ENCODE assay signal across 1 fruit fly cellular context in genomic region chr3L:20923030-20923591, dm6.
TF ChIP-seq lines count a peak whose summit lies in the region.

No protein-coding gene starts in this region.

TF ChIP-seq in whole organism, embryonic, 481 proteins besides CTCF, POLR2A, EP300 and RAD21 (continued from another document and continues in another):
- TF ChIP-seq Ets97D (GFP tag; optimal IDR thresholded peaks at IDR 0.05; lab: Kevin White, UChicago) (no peak), cas (GFP tag; IDR thresholded peaks at IDR 0.05; lab: Robert Waterston, UW) (no peak), Jarid2 (GFP tag; optimal IDR thresholded peaks at IDR 0.05; lab: Kevin White, UChicago) (no peak), schlank (tag; optimal IDR thresholded peaks at IDR 0.05; lab: Kevin White, UChicago) (no peak), E2f1 (GFP tag; IDR thresholded peaks at IDR 0.05; lab: Robert Waterston, UW) (no peak), CkIIα-i1 (GFP tag; IDR thresholded peaks at IDR 0.05; lab: Robert Waterston, UW) (no peak), CG7987 (GFP tag; optimal IDR thresholded peaks at IDR 0.05; lab: Kevin White, UChicago) (no peak), Hr39 (optimal IDR thresholded peaks at IDR 0.05; lab: Kevin White, UChicago) (no peak), toy (GFP tag; IDR thresholded peaks at IDR 0.05; lab: Robert Waterston, UW) (no peak), kah (GFP tag; optimal IDR thresholded peaks at IDR 0.05; lab: Kevin White, UChicago) (no peak), CG43689 (GFP tag; IDR thresholded peaks at IDR 0.05; lab: Robert Waterston, UW) (no peak), eve (GFP tag; optimal IDR thresholded peaks at IDR 0.05; lab: Kevin White, UChicago) (no peak), jumu (GFP tag; optimal IDR thresholded peaks at IDR 0.05; lab: Kevin White, UChicago) (no peak), CG6254 (GFP tag; optimal IDR thresholded peaks at IDR 0.05; lab: Kevin White, UChicago) (peak; percentile 14), sr (GFP tag; IDR thresholded peaks at IDR 0.05; lab: Robert Waterston, UW) (no peak), caup (GFP tag; optimal IDR thresholded peaks at IDR 0.05; lab: Kevin White, UChicago; ENCODE audit: severe bottlenecking) (no peak), CG10654 (GFP tag; optimal IDR thresholded peaks at IDR 0.05; lab: Kevin White, UChicago) (peak; percentile 1), lmd (GFP tag; IDR thresholded peaks at IDR 0.05; lab: Robert Waterston, UW) (peak; percentile 39; the same call in 1 of the 2 replicates), onecut (GFP tag; IDR thresholded peaks at IDR 0.05; lab: Robert Waterston, UW) (no peak), CHES-1-like (GFP tag; optimal IDR thresholded peaks at IDR 0.05; lab: Kevin White, UChicago) (no peak), Sox102F (GFP tag; optimal IDR thresholded peaks at IDR 0.05; lab: Kevin White, UChicago) (peak; percentile 71), Hey (tag; optimal IDR thresholded peaks at IDR 0.05; lab: Kevin White, UChicago) (no peak), gem (tag; optimal IDR thresholded peaks at IDR 0.05; lab: Kevin White, UChicago) (peak; percentile 72), Trl (optimal IDR thresholded peaks at IDR 0.05; lab: Kevin White, UChicago) (no peak), Trl (GFP tag; optimal IDR thresholded peaks at IDR 0.05; lab: Kevin White, UChicago) (peak; percentile 24), Nf-YC (tag; optimal IDR thresholded peaks at IDR 0.05; lab: Kevin White, UChicago) (no peak), Hmr (GFP tag; optimal IDR thresholded peaks at IDR 0.05; lab: Kevin White, UChicago) (no peak), gcm2 (GFP tag; optimal IDR thresholded peaks at IDR 0.05; lab: Kevin White, UChicago) (no peak), fu2 (GFP tag; optimal IDR thresholded peaks at IDR 0.05; lab: Kevin White, UChicago) (no peak), CG9215 (GFP tag; IDR thresholded peaks at IDR 0.05; lab: Robert Waterston, UW) (no peak), H15 (GFP tag; IDR thresholded peaks at IDR 0.05; lab: Robert Waterston, UW) (no peak), CG8478 (optimal IDR thresholded peaks at IDR 0.05; lab: Kevin White, UChicago) (no peak), CG10543 (GFP tag; optimal IDR thresholded peaks at IDR 0.05; lab: Kevin White, UChicago) (no peak), sens (GFP tag; lab: Kevin White, UChicago) (peak; percentile 93), Bteb2 (GFP tag; optimal IDR thresholded peaks at IDR 0.05; lab: Kevin White, UChicago) (no peak), CG11696 (GFP tag; IDR thresholded peaks at IDR 0.05; lab: Robert Waterston, UW) (no peak), bab2 (GFP tag; optimal IDR thresholded peaks at IDR 0.05; lab: Kevin White, UChicago) (peak; percentile 34), vnd (GFP tag; IDR thresholded peaks at IDR 0.05; lab: Robert Waterston, UW; ENCODE audit: partially characterized antibody) (no peak), CG31388 (GFP tag; optimal IDR thresholded peaks at IDR 0.05; lab: Kevin White, UChicago) (no peak), mam (GFP tag; optimal IDR thresholded peaks at IDR 0.05; lab: Kevin White, UChicago) (no peak), CG6272 (GFP tag; IDR thresholded peaks at IDR 0.05; lab: Robert Waterston, UW) (no peak), CG5953 (GFP tag; IDR thresholded peaks at IDR 0.05; lab: Robert Waterston, UW) (no peak), ssp (GFP tag; IDR thresholded peaks at IDR 0.05; lab: Robert Waterston, UW) (no peak), CG18476 (GFP tag; optimal IDR thresholded peaks at IDR 0.05; lab: Kevin White, UChicago) (no peak), CG13894 (tag; optimal IDR thresholded peaks at IDR 0.05; lab: Kevin White, UChicago) (no peak), croc (GFP tag; conservative IDR thresholded peaks at IDR 0.05; lab: Robert Waterston, UW) (peak; percentile 32; the same call in 1 of the 3 replicates), CG2129 (GFP tag; IDR thresholded peaks at IDR 0.05; lab: Robert Waterston, UW; ENCODE audit: partially characterized antibody) (no peak), CG11456 (GFP tag; IDR thresholded peaks at IDR 0.05; lab: Robert Waterston, UW) (no peak), CG14860 (GFP tag; IDR thresholded peaks at IDR 0.05; lab: Robert Waterston, UW; ENCODE audit: partially characterized antibody) (no peak), sens-2 (GFP tag; IDR thresholded peaks at IDR 0.05; lab: Robert Waterston, UW) (peak; percentile 10; the same call in 1 of the 2 replicates), BEAF-32 (GFP tag; optimal IDR thresholded peaks at IDR 0.05; lab: Kevin White, UChicago) (no peak), vvl (GFP tag; IDR thresholded peaks at IDR 0.05; lab: Robert Waterston, UW) (peak; percentile 51; the same call in 1 of the 2 replicates), sug (tag; optimal IDR thresholded peaks at IDR 0.05; lab: Kevin White, UChicago) (no peak), Drgx (GFP tag; IDR thresholded peaks at IDR 0.05; lab: Robert Waterston, UW) (peak; percentile 74), unc-4 (GFP tag; IDR thresholded peaks at IDR 0.05; lab: Robert Waterston, UW; ENCODE audit: partially characterized antibody) (no peak), CG11560 (tag; IDR thresholded peaks at IDR 0.05; lab: Robert Waterston, UW) (no peak), CG7357 (GFP tag; IDR thresholded peaks at IDR 0.05; lab: Robert Waterston, UW) (no peak), luna (GFP tag; optimal IDR thresholded peaks at IDR 0.05; lab: Kevin White, UChicago) (no peak), CG13287 (GFP tag; IDR thresholded peaks at IDR 0.05; lab: Robert Waterston, UW; ENCODE audit: partially characterized antibody) (no peak), CG13123 (GFP tag; optimal IDR thresholded peaks at IDR 0.05; lab: Kevin White, UChicago) (no peak), CG17359 (tag; optimal IDR thresholded peaks at IDR 0.05; lab: Kevin White, UChicago) (peak; percentile 63), CG10565 (GFP tag; optimal IDR thresholded peaks at IDR 0.05; lab: Kevin White, UChicago) (no peak), sqz (GFP tag; optimal IDR thresholded peaks at IDR 0.05; lab: Kevin White, UChicago) (no peak), knrl (GFP tag; IDR thresholded peaks at IDR 0.05; lab: Robert Waterston, UW; ENCODE audit: partially characterized antibody) (no peak), Camta (GFP tag; optimal IDR thresholded peaks at IDR 0.05; lab: Kevin White, UChicago) (peak; percentile 33), abd-A (tag; optimal IDR thresholded peaks at IDR 0.05; lab: Kevin White, UChicago) (no peak), CG2875 (GFP tag; optimal IDR thresholded peaks at IDR 0.05; lab: Kevin White, UChicago) (peak; percentile 50), CG12391 (tag; optimal IDR thresholded peaks at IDR 0.05; lab: Kevin White, UChicago) (peak; percentile 61), CG6813 (GFP tag; optimal IDR thresholded peaks at IDR 0.05; lab: Kevin White, UChicago) (peak; percentile 11), wor (GFP tag; IDR thresholded peaks at IDR 0.05; lab: Robert Waterston, UW) (no peak), pfk (GFP tag; optimal IDR thresholded peaks at IDR 0.05; lab: Kevin White, UChicago) (no peak), lilli (GFP tag; optimal IDR thresholded peaks at IDR 0.05; lab: Kevin White, UChicago) (peak; percentile 42), maf-S (GFP tag; optimal IDR thresholded peaks at IDR 0.05; lab: Kevin White, UChicago) (peak; percentile 15), Doc3 (GFP tag; IDR thresholded peaks at IDR 0.05; lab: Robert Waterston, UW; ENCODE audit: partially characterized antibody) (no peak), CG10462 (GFP tag; optimal IDR thresholded peaks at IDR 0.05; lab: Kevin White, UChicago) (peak; percentile 10), usp (GFP tag; optimal IDR thresholded peaks at IDR 0.05; lab: Kevin White, UChicago) (no peak), CG15601 (tag; optimal IDR thresholded peaks at IDR 0.05; lab: Kevin White, UChicago) (peak; percentile 43), CG7372 (GFP tag; IDR thresholded peaks at IDR 0.05; lab: Robert Waterston, UW) (no peak), tap (tag; optimal IDR thresholded peaks at IDR 0.05; lab: Kevin White, UChicago) (peak; percentile 39), CG3838 (GFP tag; optimal IDR thresholded peaks at IDR 0.05; lab: Kevin White, UChicago) (no peak), Hr78 (GFP tag; optimal IDR thresholded peaks at IDR 0.05; lab: Kevin White, UChicago) (no peak), CG17385 (GFP tag; optimal IDR thresholded peaks at IDR 0.05; lab: Kevin White, UChicago) (no peak), CG1832 (GFP tag; optimal IDR thresholded peaks at IDR 0.05; lab: Kevin White, UChicago) (no peak), Ets65A (GFP tag; lab: Kevin White, UChicago) (peak; percentile 60), org-1 (GFP tag; optimal IDR thresholded peaks at IDR 0.05; lab: Kevin White, UChicago) (no peak), Oaz (GFP tag; IDR thresholded peaks at IDR 0.05; lab: Robert Waterston, UW) (no peak), E2f2 (GFP tag; IDR thresholded peaks at IDR 0.05; lab: Robert Waterston, UW) (0 out of 2 replicates have a peak, but pooled peaks have one; percentile 26), grau (tag; optimal IDR thresholded peaks at IDR 0.05; lab: Kevin White, UChicago) (peak; percentile 51), sima (GFP tag; optimal IDR thresholded peaks at IDR 0.05; lab: Kevin White, UChicago) (no peak), Antp (GFP tag; optimal IDR thresholded peaks at IDR 0.05; lab: Kevin White, UChicago) (peak; percentile 2), CG5245 (GFP tag; optimal IDR thresholded peaks at IDR 0.05; lab: Kevin White, UChicago) (peak; percentile 28), Myb (GFP tag; optimal IDR thresholded peaks at IDR 0.05; lab: Kevin White, UChicago) (peak; percentile 5), nerfin-1 (tag; optimal IDR thresholded peaks at IDR 0.05; lab: Kevin White, UChicago) (peak; percentile 9), stc (GFP tag; IDR thresholded peaks at IDR 0.05; lab: Robert Waterston, UW) (no peak), CG13296 (GFP tag; optimal IDR thresholded peaks at IDR 0.05; lab: Kevin White, UChicago) (no peak), CG17612 (GFP tag; IDR thresholded peaks at IDR 0.05; lab: Robert Waterston, UW) (no peak), CG1603 (tag; optimal IDR thresholded peaks at IDR 0.05; lab: Kevin White, UChicago) (peak; percentile 55), zf30C (GFP tag; optimal IDR thresholded peaks at IDR 0.05; lab: Kevin White, UChicago) (no peak), CG6175 (GFP tag; IDR thresholded peaks at IDR 0.05; lab: Robert Waterston, UW) (no peak), slou (GFP tag; optimal IDR thresholded peaks at IDR 0.05; lab: Kevin White, UChicago) (no peak), CG12219 (GFP tag; optimal IDR thresholded peaks at IDR 0.05; lab: Kevin White, UChicago) (peak; percentile 16), crc (GFP tag; optimal IDR thresholded peaks at IDR 0.05; lab: Kevin White, UChicago) (no peak), klu (GFP tag; IDR thresholded peaks at IDR 0.05; lab: Robert Waterston, UW) (no peak), bigmax (GFP tag; optimal IDR thresholded peaks at IDR 0.05; lab: Kevin White, UChicago) (no peak), CG3407 (GFP tag; optimal IDR thresholded peaks at IDR 0.05; lab: Kevin White, UChicago) (peak; percentile 42), CG17802 (tag; optimal IDR thresholded peaks at IDR 0.05; lab: Kevin White, UChicago) (no peak), CG10366 (GFP tag; IDR thresholded peaks at IDR 0.05; lab: Robert Waterston, UW) (no peak), nmo (GFP tag; optimal IDR thresholded peaks at IDR 0.05; lab: Kevin White, UChicago) (peak; percentile 70), CG17361 (GFP tag; IDR thresholded peaks at IDR 0.05; lab: Robert Waterston, UW) (peak; percentile 33; the same call in 1 of the 3 replicates), CG16813 (GFP tag; IDR thresholded peaks at IDR 0.05; lab: Robert Waterston, UW; ENCODE audit: partially characterized antibody) (no peak), az2 (GFP tag; optimal IDR thresholded peaks at IDR 0.05; lab: Kevin White, UChicago) (peak; percentile 60), CG32767 (GFP tag; IDR thresholded peaks at IDR 0.05; lab: Robert Waterston, UW) (0 out of 2 replicates have a peak, but pooled peaks have one; percentile 24), danr (GFP tag; IDR thresholded peaks at IDR 0.05; lab: Robert Waterston, UW) (no peak), Atf6 (GFP tag; IDR thresholded peaks at IDR 0.05; lab: Robert Waterston, UW) (no peak), CG12659 (GFP tag; optimal IDR thresholded peaks at IDR 0.05; lab: Kevin White, UChicago) (no peak), CG10959 (GFP tag; IDR thresholded peaks at IDR 0.05; lab: Robert Waterston, UW) (peak; percentile 70), CG12236 (GFP tag; optimal IDR thresholded peaks at IDR 0.05; lab: Kevin White, UChicago) (peak; percentile 28), H2.0 (GFP tag; IDR thresholded peaks at IDR 0.05; lab: Robert Waterston, UW) (no peak), Atf-2 (GFP tag; optimal IDR thresholded peaks at IDR 0.05; lab: Kevin White, UChicago) (peak; percentile 23), CG7839 (tag; optimal IDR thresholded peaks at IDR 0.05; lab: Kevin White, UChicago) (peak; percentile 54), sc (optimal IDR thresholded peaks at IDR 0.05; lab: Kevin White, UChicago) (no peak), sc (GFP tag; optimal IDR thresholded peaks at IDR 0.05; lab: Kevin White, UChicago) (peak; percentile 33), peb (GFP tag; IDR thresholded peaks at IDR 0.05; lab: Robert Waterston, UW) (0 out of 2 replicates have a peak, but pooled peaks have one; percentile 40), Dek (tag; optimal IDR thresholded peaks at IDR 0.05; lab: Kevin White, UChicago) (no peak), CG42726 (GFP tag; IDR thresholded peaks at IDR 0.05; lab: Robert Waterston, UW; ENCODE audit: partially characterized antibody) (no peak), her (GFP tag; optimal IDR thresholded peaks at IDR 0.05; lab: Kevin White, UChicago) (no peak), Atf3 (GFP tag; optimal IDR thresholded peaks at IDR 0.05; lab: Kevin White, UChicago) (peak; percentile 31), CG1602 (GFP tag; optimal IDR thresholded peaks at IDR 0.05; lab: Kevin White, UChicago) (peak; percentile 30), cad (GFP tag; optimal IDR thresholded peaks at IDR 0.05; lab: Kevin White, UChicago) (no peak), CG33557 (GFP tag; optimal IDR thresholded peaks at IDR 0.05; lab: Kevin White, UChicago) (peak; percentile 5), Meics (GFP tag; optimal IDR thresholded peaks at IDR 0.05; lab: Kevin White, UChicago) (no peak), CG4820 (GFP tag; optimal IDR thresholded peaks at IDR 0.05; lab: Kevin White, UChicago) (peak; percentile 49), gcm (GFP tag; optimal IDR thresholded peaks at IDR 0.05; lab: Kevin White, UChicago) (peak; percentile 40), hth (optimal IDR thresholded peaks at IDR 0.05; lab: Kevin White, UChicago) (no peak), CG11398 (GFP tag; optimal IDR thresholded peaks at IDR 0.05; lab: Kevin White, UChicago) (peak; percentile 18), CG17328 (GFP tag; IDR thresholded peaks at IDR 0.05; lab: Robert Waterston, UW) (no peak; the same call in 1 of the 2 replicates)
